Fruit fly (Drosophila melanogaster) S2 (cell line): Measurements from ENCODE around the gene TSG101.
A peak's percentile ranks its signal among the peaks of the same experiment; 100 is the strongest.

Experiments
- CG8478 ChIP-seq: fragments of >200 bp; optimal IDR thresholded peaks from 2 replicates; lab custom pipeline; 2018
- CTCF ChIP-seq, 2 experiments: fragments of >200 bp; optimal IDR thresholded peaks; 2 replicates each; lab custom pipeline; 2018

TSG101 gene

dm6 chr3L:16842087-16842567 is at the start of gene TSG101:
Gene TSG101 (plus strand): TSS chr3L:16842294.
- TF ChIP-seq CTCF (optimal IDR thresholded peaks at IDR 0.05; lab: Kevin White, UChicago) (peak in 1 of 2 experiments; percentile 18), CG8478 (no peak)

- TF ChIP-seq CG8478 (no peak), CTCF (optimal IDR thresholded peaks at IDR 0.05; lab: Kevin White, UChicago) (no peak)
These were observed 45.5 kb upstream of the TSG101 start for dm6 chr3L:16796603-16797002.

DNA sequence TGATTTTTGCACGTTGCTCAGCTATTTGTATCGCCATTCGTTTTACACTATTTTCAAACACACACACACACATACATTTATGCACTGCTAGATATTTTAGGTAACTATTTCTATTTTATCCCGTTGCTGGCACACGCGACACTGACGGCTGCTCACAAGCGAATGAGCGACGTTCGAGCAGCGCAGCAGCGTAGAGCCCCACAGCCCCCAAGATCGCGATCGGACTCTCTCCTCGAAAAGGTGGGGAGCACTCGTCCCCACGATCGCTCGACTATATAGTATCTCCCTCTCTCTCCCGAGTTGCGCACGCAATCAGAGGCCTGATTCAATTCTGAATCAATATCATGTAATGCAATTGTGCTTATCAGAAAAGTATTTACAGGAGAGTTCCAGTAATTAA is 42.1 kb upstream of the TSG101 start:
- TF ChIP-seq CG8478 (no peak), CTCF (optimal IDR thresholded peaks at IDR 0.05; lab: Kevin White, UChicago) (no peak)

dm6 chr3L:16801499-16802452 is 40.3 kb upstream of the TSG101 start:
- TF ChIP-seq CTCF (optimal IDR thresholded peaks at IDR 0.05; lab: Kevin White, UChicago), result no peak
- no peak for TF ChIP-seq CG8478

DNA sequence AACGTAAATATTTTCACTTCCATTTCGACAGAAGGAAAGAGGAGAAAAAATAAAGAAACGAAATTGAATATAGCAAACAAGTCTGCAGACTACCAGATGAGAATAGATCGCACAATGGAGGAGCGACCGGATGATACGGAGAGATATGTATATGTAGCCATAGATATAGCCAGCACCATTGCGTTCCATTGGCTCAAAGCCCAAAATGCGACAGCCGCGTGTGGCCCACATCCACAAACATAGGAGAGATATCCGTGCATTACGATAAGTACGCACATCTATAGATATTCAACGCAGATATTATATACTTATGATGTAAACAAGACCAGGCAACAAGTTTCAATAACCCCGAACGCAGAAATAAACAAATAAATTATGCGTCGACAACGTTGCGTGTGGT is 38.8 kb upstream of the TSG101 start:
- TF ChIP-seq CG8478 (no peak), CTCF (optimal IDR thresholded peaks at IDR 0.05; lab: Kevin White, UChicago) (no peak)

dm6 chr3L:16803708-16804350 is 38.3 kb upstream of the TSG101 start:
- TF ChIP-seq CG8478, result no peak
- no peak for TF ChIP-seq CTCF (optimal IDR thresholded peaks at IDR 0.05; lab: Kevin White, UChicago)

DNA sequence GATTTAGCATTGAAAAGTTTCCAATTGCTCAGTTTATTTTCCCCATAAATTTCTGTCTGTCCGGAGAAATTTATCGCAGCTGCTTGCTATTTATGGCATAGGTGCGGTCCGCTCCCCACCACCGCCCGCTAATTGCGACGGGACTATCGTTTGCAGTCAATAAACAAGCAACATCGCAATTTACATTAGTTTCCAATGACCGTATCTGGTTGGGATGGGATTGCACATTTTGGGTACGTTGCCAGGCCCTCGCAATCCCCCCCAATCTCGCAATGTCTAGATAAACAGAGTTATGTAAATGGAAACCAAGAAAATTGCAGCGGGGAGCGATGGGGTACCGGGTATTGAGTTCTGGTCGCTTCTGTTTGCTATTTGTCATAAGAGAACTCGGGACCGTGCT is 37.5 kb upstream of the TSG101 start, which contains the start of gene nudC:
TSS of gene nudC (plus strand) at position 368 of the 400 bp plus-strand sequence.
- no peak for TF ChIP-seq CG8478
- TF ChIP-seq CTCF (optimal IDR thresholded peaks at IDR 0.05; lab: Kevin White, UChicago), result no peak

DNA sequence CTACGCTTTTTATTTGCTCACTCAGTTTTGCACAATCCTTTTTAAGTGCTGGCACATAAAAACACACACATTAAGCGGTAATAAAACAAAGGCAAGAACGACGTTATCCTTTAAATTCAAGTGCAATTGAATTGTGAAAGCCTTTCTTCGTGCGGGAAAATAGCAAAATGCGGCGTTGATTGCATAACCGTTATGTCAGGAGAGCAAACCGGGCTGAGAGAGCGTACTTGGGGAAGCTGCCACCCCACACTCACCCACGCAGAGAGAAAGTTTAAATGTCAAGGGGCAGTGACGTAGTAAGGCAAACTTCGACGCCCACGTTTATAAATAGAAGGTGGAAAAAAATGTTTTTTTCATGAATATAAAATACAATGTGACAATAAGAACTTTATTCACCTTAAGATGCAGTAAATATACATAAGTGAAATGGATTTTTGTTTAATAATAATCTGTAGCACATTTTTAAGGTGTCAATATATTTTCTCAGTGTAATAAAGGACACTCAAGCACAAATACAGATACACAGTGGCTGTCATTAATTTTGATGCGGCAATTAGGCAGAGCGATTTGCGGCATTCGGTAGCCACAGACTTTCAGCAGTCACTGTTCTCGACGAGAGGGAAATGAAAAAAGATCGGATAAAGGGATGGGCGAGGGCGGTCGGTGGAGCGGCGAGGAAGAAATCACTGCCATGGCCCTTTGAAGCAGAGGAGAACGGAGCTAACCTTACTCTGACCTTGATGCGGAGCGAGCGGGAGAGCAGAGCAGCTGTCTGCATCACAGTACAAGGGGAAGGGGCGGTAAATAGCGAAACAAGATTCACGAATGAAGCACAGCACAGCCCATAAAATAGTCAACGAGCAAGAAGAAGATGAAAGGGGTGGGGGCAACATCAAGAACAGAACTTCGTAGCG is 36.0 kb upstream of the TSG101 start:
- TF ChIP-seq CTCF (optimal IDR thresholded peaks at IDR 0.05; lab: Kevin White, UChicago) (no peak), CG8478 (no peak)

- TF ChIP-seq CTCF (optimal IDR thresholded peaks at IDR 0.05; lab: Kevin White, UChicago), result no peak
- TF ChIP-seq CG8478, result no peak
These were observed 35.2 kb upstream of the TSG101 start for dm6 chr3L:16806823-16807325.

DNA sequence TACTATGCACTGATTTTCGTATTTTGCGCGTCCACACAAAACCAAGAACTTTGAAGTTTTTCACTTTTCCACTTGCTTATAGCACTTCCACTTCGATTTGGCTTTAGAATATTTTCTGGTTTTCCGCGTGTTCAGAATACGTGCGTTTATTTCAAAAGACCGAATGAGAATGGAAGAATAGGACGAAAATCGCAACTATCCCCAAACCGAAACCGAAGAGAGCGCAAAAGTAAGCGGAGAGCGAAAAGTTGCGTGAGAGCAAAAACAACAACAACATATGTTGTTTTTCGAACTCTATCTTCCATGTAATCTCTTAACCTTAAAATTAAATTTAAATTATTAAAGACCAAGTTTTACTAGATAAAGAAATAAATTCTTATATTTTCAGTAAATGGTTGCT is 34.5 kb upstream of the TSG101 start, which contains the start of gene CG9674:
TSS of gene CG9674 (minus strand) at position 174 of the 400 bp plus-strand sequence.
- TF ChIP-seq CG8478 (no peak), CTCF (optimal IDR thresholded peaks at IDR 0.05; lab: Kevin White, UChicago) (no peak)

- TF ChIP-seq CG8478, result no peak
- peak in 1 of 2 experiments; percentile 41 for TF ChIP-seq CTCF (optimal IDR thresholded peaks at IDR 0.05; lab: Kevin White, UChicago)
These were observed 34.0 kb upstream of the TSG101 start for dm6 chr3L:16808139-16808538.

dm6 chr3L:16810512-16810911 is 31.6 kb upstream of the TSG101 start:
- TF ChIP-seq CTCF (optimal IDR thresholded peaks at IDR 0.05; lab: Kevin White, UChicago) (no peak), CG8478 (no peak)

DNA sequence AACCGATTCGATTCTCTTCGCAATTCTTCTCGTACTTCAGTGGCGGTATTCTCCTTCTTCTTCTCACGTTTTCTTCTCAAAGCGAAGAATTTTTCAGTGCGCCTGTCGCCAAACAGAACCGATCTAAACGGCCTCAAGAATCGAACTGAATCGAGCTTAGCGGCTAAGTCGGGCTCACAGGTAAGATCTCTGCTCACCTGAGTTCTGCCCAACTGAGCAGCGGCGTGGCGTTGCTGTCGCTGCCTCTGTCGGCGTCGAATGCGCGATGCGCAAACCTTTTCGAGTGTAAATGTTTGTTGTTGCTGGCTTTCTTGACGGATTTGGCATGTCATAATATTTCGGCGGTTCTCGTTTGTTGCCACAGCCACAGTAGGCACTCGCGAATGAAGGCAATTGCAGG is 30.2 kb upstream of the TSG101 start:
- TF ChIP-seq CTCF (optimal IDR thresholded peaks at IDR 0.05; lab: Kevin White, UChicago) (no peak), CG8478 (no peak)

DNA sequence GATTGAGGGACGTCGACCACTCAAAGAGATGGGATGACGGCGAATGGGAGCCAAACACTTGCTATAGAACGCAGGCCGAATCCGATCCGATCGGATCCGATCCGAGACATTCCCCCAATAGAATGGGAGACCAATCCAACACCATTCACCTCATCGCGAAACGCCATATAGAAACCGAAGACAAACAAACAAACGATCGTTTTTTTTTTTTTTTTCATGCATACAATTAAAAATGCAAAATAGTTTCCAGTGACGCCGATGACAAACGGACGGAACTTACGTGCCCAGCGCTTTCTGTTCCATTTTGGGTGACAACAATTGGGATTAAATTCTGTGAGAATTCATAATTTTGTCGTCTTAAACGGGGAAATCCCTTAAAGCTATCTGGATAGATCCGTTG is 28.1 kb upstream of the TSG101 start:
- TF ChIP-seq CG8478, result no peak
- no peak for TF ChIP-seq CTCF (optimal IDR thresholded peaks at IDR 0.05; lab: Kevin White, UChicago)

DNA sequence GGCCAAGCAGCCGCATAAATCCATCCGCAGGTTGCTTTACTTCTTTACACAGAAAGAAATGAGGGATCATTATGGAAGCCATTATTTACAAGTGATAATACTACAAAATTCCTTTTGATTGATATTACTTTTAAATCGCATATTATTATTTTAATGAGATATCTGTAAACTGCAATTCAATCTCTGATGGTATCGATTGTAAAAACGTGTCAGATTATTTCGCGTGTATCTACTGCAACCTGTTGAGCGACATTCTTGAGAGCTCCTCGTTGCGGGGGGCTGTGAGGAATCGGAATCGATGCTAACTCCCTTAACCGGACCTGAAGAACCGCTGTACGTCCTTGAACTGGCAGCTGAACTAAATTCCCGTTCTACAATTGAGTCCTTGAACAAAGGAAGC is 24.0 kb upstream of the TSG101 start:
- TF ChIP-seq CG8478 (no peak), CTCF (optimal IDR thresholded peaks at IDR 0.05; lab: Kevin White, UChicago) (no peak)
